Fruit fly (Drosophila melanogaster): ENCODE measurements around the gene CG5381.

Gene CG5381

dm6 chr2L:10299810-10300147 lies 23.1 kb downstream of the CG5381 start, which contains the start of gene CYLD (continued):
- TF ChIP-seq vri (GFP tag; optimal IDR thresholded peaks at IDR 0.05) (no peak), Sox102F (GFP tag; optimal IDR thresholded peaks at IDR 0.05) (no peak), CG11762 (GFP tag; optimal IDR thresholded peaks at IDR 0.05; ENCODE audit: insufficient read depth) (peak; percentile 36), Met (GFP tag; optimal IDR thresholded peaks at IDR 0.05) (peak; percentile 62), CG10669 (GFP tag; optimal IDR thresholded peaks at IDR 0.05) (peak; percentile 25), fkh (GFP tag; optimal IDR thresholded peaks at IDR 0.05) (no peak), svp (GFP tag) (no peak), CG34406 (GFP tag; optimal IDR thresholded peaks at IDR 0.05) (no peak), Sox14 (GFP tag; optimal IDR thresholded peaks at IDR 0.05) (peak; percentile 41), salr (GFP tag; optimal IDR thresholded peaks at IDR 0.05) (peak in 1 of 2 experiments; percentile 22), Lpt (GFP tag; optimal IDR thresholded peaks at IDR 0.05) (peak; percentile 35), CG6792 (GFP tag; optimal IDR thresholded peaks at IDR 0.05) (peak; percentile 51), CG11294 (GFP tag; IDR thresholded peaks at IDR 0.05) (no peak), CG6276 (GFP tag; optimal IDR thresholded peaks at IDR 0.05) (no peak), lz (GFP tag; optimal IDR thresholded peaks at IDR 0.05) (peak; percentile 47), Ets21C (GFP tag; optimal IDR thresholded peaks at IDR 0.05) (peak; percentile 18), Smox (GFP tag; optimal IDR thresholded peaks at IDR 0.05) (no peak), acj6 (GFP tag; optimal IDR thresholded peaks at IDR 0.05) (peak; percentile 60), Eip93F (GFP tag; optimal IDR thresholded peaks at IDR 0.05) (no peak), CG8319 (GFP tag; optimal IDR thresholded peaks at IDR 0.05) (no peak), CG3032 (tag; optimal IDR thresholded peaks at IDR 0.05) (peak; percentile 70), CG3919 (GFP tag; optimal IDR thresholded peaks at IDR 0.05) (no peak), Eip75B (GFP tag; optimal IDR thresholded peaks at IDR 0.05) (peak; percentile 50), CG1621 (tag; optimal IDR thresholded peaks at IDR 0.05) (no peak), ss (GFP tag; optimal IDR thresholded peaks at IDR 0.05) (no peak), Sox15 (GFP tag; optimal IDR thresholded peaks at IDR 0.05) (peak; percentile 13), Gug (GFP tag; IDR thresholded peaks at IDR 0.05) (no peak), CG16779 (tag; optimal IDR thresholded peaks at IDR 0.05) (no peak), spab (GFP tag; optimal IDR thresholded peaks at IDR 0.05) (no peak), CG10631 (GFP tag; optimal IDR thresholded peaks at IDR 0.05) (peak; percentile 62), dsx (GFP tag; optimal IDR thresholded peaks at IDR 0.05; ENCODE audit: poor library complexity, severe bottlenecking) (no peak), CG11902 (GFP tag; optimal IDR thresholded peaks at IDR 0.05) (no peak), CG31627 (GFP tag; optimal IDR thresholded peaks at IDR 0.05) (peak; percentile 39), esn (GFP tag; optimal IDR thresholded peaks at IDR 0.05) (peak; percentile 75), Ets96B (tag; optimal IDR thresholded peaks at IDR 0.05) (peak; percentile 67), CG7368 (GFP tag; optimal IDR thresholded peaks at IDR 0.05) (no peak), eg (GFP tag; IDR thresholded peaks at IDR 0.05) (no peak), CG6163 (GFP tag; IDR thresholded peaks at IDR 0.05) (no peak), fd85E (GFP tag; optimal IDR thresholded peaks at IDR 0.05) (no peak), CG8632 (GFP tag; optimal IDR thresholded peaks at IDR 0.05) (peak; percentile 62), CG8119 (GFP tag; IDR thresholded peaks at IDR 0.05) (peak; percentile 71; the same call in 2 of the 3 replicates)

dm6 chr2L:10299077-10299809 lies 23.7 kb downstream of the CG5381 start:
- TF ChIP-seq lz (GFP tag; optimal IDR thresholded peaks at IDR 0.05) (peak; percentile 4), CG10631 (GFP tag; optimal IDR thresholded peaks at IDR 0.05) (peak; percentile 10), Smox (GFP tag; optimal IDR thresholded peaks at IDR 0.05) (no peak), Met (GFP tag; optimal IDR thresholded peaks at IDR 0.05) (peak; percentile 36), CG6792 (GFP tag; optimal IDR thresholded peaks at IDR 0.05) (no peak), Hr39 (GFP tag; optimal IDR thresholded peaks at IDR 0.05) (peak; percentile 2), Eip93F (GFP tag; optimal IDR thresholded peaks at IDR 0.05) (no peak), esn (GFP tag; optimal IDR thresholded peaks at IDR 0.05) (peak; percentile 19), Hr4 (GFP tag; optimal IDR thresholded peaks at IDR 0.05) (peak; percentile 39), fkh (GFP tag; optimal IDR thresholded peaks at IDR 0.05) (no peak), acj6 (GFP tag; optimal IDR thresholded peaks at IDR 0.05) (peak; percentile 22), CG11762 (GFP tag; optimal IDR thresholded peaks at IDR 0.05; ENCODE audit: insufficient read depth) (no peak), CG15336 (GFP tag; IDR thresholded peaks at IDR 0.05) (peak; percentile 21; the same call in 1 of the 2 replicates), salr (GFP tag; optimal IDR thresholded peaks at IDR 0.05) (no peak), Lpt (GFP tag; optimal IDR thresholded peaks at IDR 0.05) (no peak), dac (GFP tag; optimal IDR thresholded peaks at IDR 0.05) (no peak), Eip78C (GFP tag) (peak; percentile 78), topi (GFP tag; optimal IDR thresholded peaks at IDR 0.05) (peak; percentile 15), CG6854 (GFP tag; optimal IDR thresholded peaks at IDR 0.05) (no peak), Ets96B (tag; optimal IDR thresholded peaks at IDR 0.05) (peak; percentile 16), CG31627 (GFP tag; optimal IDR thresholded peaks at IDR 0.05) (no peak), OdsH (GFP tag; optimal IDR thresholded peaks at IDR 0.05) (peak; percentile 17)

Measured in whole organism, prepupa.